Worm (Caenorhabditis elegans) whole organism, late embryonic: ENCODE data around the gene pmp-2.

Source experiments
- F13H6.1 ChIP-seq: sonication (generic microtip); optimal IDR thresholded peaks from 2 replicates; lab custom pipeline; 2016; ENCODE audit warnings: missing genetic modification characterization, missing compliant biosample characterization
- ahr-1 ChIP-seq: sonication (generic microtip); optimal IDR thresholded peaks from 2 replicates; lab custom pipeline; 2016; ENCODE audit warnings: missing genetic modification characterization, missing compliant biosample characterization
- ama-1 ChIP-seq: fragments of 150-350 bp; optimal IDR thresholded peaks from 2 replicates; lab custom pipeline; 2014
- eyg-1 ChIP-seq: sonication (generic microtip); optimal IDR thresholded peaks from 2 replicates; lab custom pipeline; 2016; ENCODE audit warnings: missing genotype, missing genetic modification characterization, missing compliant biosample characterization
- lin-11 ChIP-seq: fragments of 200-800 bp; sonication (Bioruptor generic); optimal IDR thresholded peaks from 2 replicates; lab custom pipeline; 2018; ENCODE audit warnings: mild to moderate bottlenecking, missing genetic modification characterization, missing compliant biosample characterization
- madf-2 ChIP-seq: sonication (generic microtip); optimal IDR thresholded peaks from 2 replicates; lab custom pipeline; 2017; ENCODE audit warnings: missing genetic modification characterization, missing compliant biosample characterization
- pag-3 ChIP-seq: sonication (generic microtip); optimal IDR thresholded peaks from 2 replicates; lab custom pipeline; 2016; ENCODE audit warnings: missing compliant biosample characterization, missing genetic modification characterization, borderline replicate concordance
- sox-4 ChIP-seq: sonication (generic microtip); optimal IDR thresholded peaks from 2 replicates; lab custom pipeline; 2017; ENCODE audit warnings: mild to moderate bottlenecking, missing genetic modification characterization, inconsistent platforms, missing compliant biosample characterization
- tbx-7 ChIP-seq: sonication (generic microtip); optimal IDR thresholded peaks from 2 replicates; lab custom pipeline; 2016; ENCODE audit warnings: missing genotype, missing genetic modification characterization, missing compliant biosample characterization
- unc-55 ChIP-seq: sonication (generic microtip); optimal IDR thresholded peaks from 2 replicates; lab custom pipeline; 2017; ENCODE audit warnings: missing biosample characterization, missing genetic modification reagents, missing genetic modification characterization

DNA sequence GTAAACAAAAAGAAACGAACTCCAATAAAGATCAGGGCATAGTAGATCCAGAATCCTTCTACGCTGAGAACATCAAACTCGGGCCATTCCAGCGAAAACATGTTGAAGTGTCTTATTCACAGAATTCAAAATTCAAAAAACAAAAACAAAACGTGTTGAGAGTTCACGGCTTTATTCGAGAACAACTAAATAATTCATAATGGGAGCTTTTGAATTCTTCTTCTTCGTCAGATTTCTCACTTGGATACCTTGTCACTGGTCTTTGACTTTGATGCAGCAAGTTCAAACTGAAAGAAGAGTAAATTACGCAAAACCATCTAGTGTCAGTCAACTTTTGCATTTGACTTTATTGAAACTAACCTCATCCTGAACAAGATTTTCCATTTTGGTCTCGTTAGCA lies 30.1 kb upstream of the pmp-2 start, which contains the start of gene B0252.11:
- TF ChIP-seq lin-11, result no peak
- TF ChIP-seq sox-4 (tag; lab: Kevin White, UChicago), result no peak
- no peak for TF ChIP-seq madf-2
- no peak for TF ChIP-seq unc-55
- no peak for TF ChIP-seq ahr-1
- TF ChIP-seq tbx-7, result no peak
- no peak for TF ChIP-seq pag-3
- TF ChIP-seq eyg-1 (tag; lab: Kevin White, UChicago), result no peak
- TF ChIP-seq F13H6.1 (tag; lab: Kevin White, UChicago), result no peak
- TF ChIP-seq ama-1 (lab: Kevin White, UChicago), result no peak
